Worm (Caenorhabditis elegans): ENCODE results near the gene Y67A10A.7.
"Not testable (repeated sequence)": the region's sequence is repeated elsewhere in the genome, so short reads cannot be mapped to it uniquely, and the experiment has no call there.

The Y67A10A.7 gene

ce11 chrIV:14417128-14417527 lies 43.2 kb downstream of the Y67A10A.7 start, which contains the start of gene F55B11.6:
Gene F55B11.6 (minus strand): TSS chrIV:14417228.
- no peak for TF ChIP-seq tbx-11 (GFP tag; IDR thresholded peaks at IDR 0.05)
- TF ChIP-seq hmbx-1 (tag; optimal IDR thresholded peaks at IDR 0.05), result no peak
- TF ChIP-seq hmg-4 (GFP tag; optimal IDR thresholded peaks at IDR 0.05), result no peak
- TF ChIP-seq F13C5.2 (tag; optimal IDR thresholded peaks at IDR 0.05), result no peak

- TF ChIP-seq tra-4 (tag; optimal IDR thresholded peaks at IDR 0.05) (no peak), ama-1 (optimal IDR thresholded peaks at IDR 0.05) (no peak), tbx-11 (GFP tag; IDR thresholded peaks at IDR 0.05) (no peak), B0310.2 (tag; optimal IDR thresholded peaks at IDR 0.05) (no peak), hnd-1 (tag; optimal IDR thresholded peaks at IDR 0.05) (no peak), hmg-4 (GFP tag; optimal IDR thresholded peaks at IDR 0.05) (no peak), ets-7 (tag; optimal IDR thresholded peaks at IDR 0.05) (no peak), ceh-13 (GFP tag; optimal IDR thresholded peaks at IDR 0.05) (no peak), scrt-1 (GFP tag; IDR thresholded peaks at IDR 0.05) (no peak), aly-1 (tag; optimal IDR thresholded peaks at IDR 0.05) (no peak), sea-1 (GFP tag; conservative IDR thresholded peaks at IDR 0.05) (no peak), ceh-36 (tag; optimal IDR thresholded peaks at IDR 0.05) (no peak), tbx-37 (GFP tag; conservative IDR thresholded peaks at IDR 0.05) (no peak), hmbx-1 (tag; optimal IDR thresholded peaks at IDR 0.05) (no peak), flt-1 (GFP tag; IDR thresholded peaks at IDR 0.05) (no peak), F13C5.2 (tag; optimal IDR thresholded peaks at IDR 0.05) (no peak)
Observed at ce11 chrIV:14421938-14422337, 48.0 kb downstream of the Y67A10A.7 start, which contains the start of gene F55B11.7. Gene F55B11.7 (minus strand): TSS chrIV:14422038.

- no peak for TF ChIP-seq tbx-37 (GFP tag; conservative IDR thresholded peaks at IDR 0.05)
- no peak for TF ChIP-seq ets-7 (tag; optimal IDR thresholded peaks at IDR 0.05)
- no peak for TF ChIP-seq hmbx-1 (tag; optimal IDR thresholded peaks at IDR 0.05)
- no peak for TF ChIP-seq scrt-1 (GFP tag; IDR thresholded peaks at IDR 0.05)
- no peak for TF ChIP-seq pes-1 (GFP tag; IDR thresholded peaks at IDR 0.05)
- TF ChIP-seq sea-1 (GFP tag; conservative IDR thresholded peaks at IDR 0.05), result no peak
- no peak for TF ChIP-seq aly-1 (tag; optimal IDR thresholded peaks at IDR 0.05)
- no peak for TF ChIP-seq ceh-13 (GFP tag; optimal IDR thresholded peaks at IDR 0.05)
- TF ChIP-seq hnd-1 (tag; optimal IDR thresholded peaks at IDR 0.05), result no peak
- TF ChIP-seq flt-1 (GFP tag; IDR thresholded peaks at IDR 0.05), result no peak
- no peak for TF ChIP-seq hmg-4 (GFP tag; optimal IDR thresholded peaks at IDR 0.05)
- no peak for TF ChIP-seq F13C5.2 (tag; optimal IDR thresholded peaks at IDR 0.05)
- no peak for TF ChIP-seq ceh-36 (tag; optimal IDR thresholded peaks at IDR 0.05)
- no peak for TF ChIP-seq tbx-11 (GFP tag; IDR thresholded peaks at IDR 0.05)
- TF ChIP-seq ama-1 (optimal IDR thresholded peaks at IDR 0.05), result no peak
- TF ChIP-seq B0310.2 (tag; optimal IDR thresholded peaks at IDR 0.05), result no peak
- no peak for TF ChIP-seq tra-4 (tag; optimal IDR thresholded peaks at IDR 0.05)
Observed at ce11 chrIV:14423194-14423593, 49.3 kb downstream of the Y67A10A.7 start, which contains the start of gene F55B11.2. Gene F55B11.2 (minus strand): TSS chrIV:14423294.

ce11 chrIV:14424396-14424795 lies 50.5 kb downstream of the Y67A10A.7 start, which contains the start of gene F55B11.3:
Gene F55B11.3 (plus strand): TSS chrIV:14424696.
- TF ChIP-seq scrt-1 (GFP tag; IDR thresholded peaks at IDR 0.05), result no peak
- no peak for TF ChIP-seq ceh-13 (GFP tag; optimal IDR thresholded peaks at IDR 0.05)
- no peak for TF ChIP-seq tbx-37 (GFP tag; conservative IDR thresholded peaks at IDR 0.05)
- TF ChIP-seq pes-1 (GFP tag; IDR thresholded peaks at IDR 0.05), result no peak
- TF ChIP-seq hnd-1 (tag; optimal IDR thresholded peaks at IDR 0.05), result no peak

DNA sequence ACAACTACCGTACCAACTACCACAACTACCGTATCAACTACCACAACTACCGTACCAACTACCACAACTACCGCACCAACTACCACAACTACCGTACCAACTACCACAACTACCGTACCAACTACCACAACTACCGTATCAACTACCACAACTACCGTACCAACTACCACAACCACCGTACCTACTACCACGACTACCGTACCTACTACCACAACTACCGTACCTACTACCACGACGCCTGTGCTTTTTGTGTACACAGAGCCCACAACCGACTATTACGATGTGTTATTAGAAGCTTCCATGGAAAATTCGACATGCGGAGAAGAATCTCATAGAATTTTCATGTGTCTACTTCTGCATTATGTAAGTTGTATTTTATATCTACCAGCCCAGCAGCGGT lies 53.5 kb downstream of the Y67A10A.7 start, which contains the start of gene F55B11.5:
Gene F55B11.5 (plus strand): TSS at position 301 of the 400 bp plus-strand sequence.
- TF ChIP-seq ceh-36 (tag; optimal IDR thresholded peaks at IDR 0.05); pes-1 (GFP tag; IDR thresholded peaks at IDR 0.05); hnd-1 (tag; optimal IDR thresholded peaks at IDR 0.05): not testable (repeated sequence)
